Fruit fly (Drosophila melanogaster) whole organism, embryonic: ENCODE results near the gene raw.
A peak's percentile ranks its signal among the peaks of the same experiment; 100 is the strongest.

Experiments
- Antp ChIP-seq: fragments of 200-800 bp; sonication (Bioruptor generic); optimal IDR thresholded peaks from 3 replicates; lab custom pipeline; 2016; ENCODE audit warnings: missing biosample characterization, missing genetic modification characterization
- Awh ChIP-seq: fragments of 200-800 bp; sonication (Bioruptor generic); IDR thresholded peaks from 2 replicates; pipeline ENCODE4, ENCODE4 v1.3.6; 2022; ENCODE audit warnings: missing biosample characterization, missing genetic modification characterization
- CG10431 ChIP-seq: fragments of 200-800 bp; sonication (Bioruptor generic); optimal IDR thresholded peaks from 3 replicates; lab custom pipeline; 2018; ENCODE audit warnings: missing biosample characterization, mild to moderate bottlenecking, missing genetic modification characterization
- CG10959 ChIP-seq: fragments of 200-800 bp; sonication (Bioruptor generic); IDR thresholded peaks from 2 replicates; pipeline ENCODE4 v1.3.6; 2022; ENCODE audit warnings: missing biosample characterization, missing genetic modification characterization
- CG10979 ChIP-seq: fragments of 200-800 bp; sonication (Bioruptor generic); optimal IDR thresholded peaks from 2 replicates; lab custom pipeline; 2018; ENCODE audit warnings: missing biosample characterization, mild to moderate bottlenecking, missing genetic modification characterization, moderate library complexity
- CG11456 ChIP-seq: fragments of 200-800 bp; sonication (Bioruptor generic); IDR thresholded peaks from 3 replicates; pipeline ENCODE4 v1.3.6; 2022; ENCODE audit warnings: missing biosample characterization, missing genetic modification characterization
- CG11504 ChIP-seq: fragments of 200-800 bp; sonication (Bioruptor generic); optimal IDR thresholded peaks from 3 replicates; lab custom pipeline; 2019; ENCODE audit warnings: missing biosample characterization, mild to moderate bottlenecking, missing genetic modification characterization, moderate library complexity
- CG11695 ChIP-seq: fragments of 200-800 bp; sonication (Bioruptor generic); IDR thresholded peaks from 3 replicates; pipeline ENCODE4 v1.3.6; 2022; ENCODE audit warnings: missing biosample characterization, missing genetic modification characterization
- CG11696 ChIP-seq: fragments of 200-800 bp; sonication (Bioruptor generic); IDR thresholded peaks from 2 replicates; pipeline ENCODE4 v1.3.6; 2022; ENCODE audit warnings: missing biosample characterization, missing genetic modification characterization
- CG12744 ChIP-seq: fragments of 200-800 bp; sonication (Bioruptor generic); optimal IDR thresholded peaks from 2 replicates; lab custom pipeline; 2016; ENCODE audit warnings: missing biosample characterization, missing genetic modification characterization
- CG1529 ChIP-seq: fragments of 200-800 bp; sonication (Bioruptor generic); optimal IDR thresholded peaks from 3 replicates; lab custom pipeline; 2018; ENCODE audit warnings: missing biosample characterization, missing genetic modification characterization
- CG17328 ChIP-seq: fragments of 200-800 bp; sonication (Bioruptor generic); IDR thresholded peaks from 2 replicates; pipeline ENCODE4 v1.3.6; 2022; ENCODE audit warnings: missing biosample characterization, missing genetic modification characterization
- CG1792 ChIP-seq: fragments of 200-800 bp; sonication (Bioruptor generic); optimal IDR thresholded peaks from 2 replicates; lab custom pipeline; 2016; ENCODE audit warnings: missing biosample characterization, missing genetic modification characterization
- CG2202 ChIP-seq: fragments of 200-800 bp; sonication (Bioruptor generic); optimal IDR thresholded peaks from 2 replicates; lab custom pipeline; 2018; ENCODE audit warnings: missing biosample characterization, mild to moderate bottlenecking, missing genetic modification characterization
- CG30431 ChIP-seq: fragments of 200-800 bp; sonication (Bioruptor generic); optimal IDR thresholded peaks from 2 replicates; lab custom pipeline; 2017; ENCODE audit warnings: missing biosample characterization, missing genetic modification characterization
- CG31365 ChIP-seq: fragments of 200-800 bp; sonication (Bioruptor generic); optimal IDR thresholded peaks from 2 replicates; lab custom pipeline; 2018; ENCODE audit warnings: missing biosample characterization, mild to moderate bottlenecking, missing genetic modification characterization
- CG32532 ChIP-seq: fragments of 200-800 bp; sonication (Bioruptor generic); IDR thresholded peaks from 2 replicates; pipeline ENCODE4 v1.3.6; 2022; ENCODE audit warnings: missing biosample characterization, missing genetic modification characterization
- CG3407 ChIP-seq: fragments of 200-800 bp; sonication (Bioruptor generic); optimal IDR thresholded peaks from 2 replicates; lab custom pipeline; 2018; ENCODE audit warnings: missing biosample characterization, mild to moderate bottlenecking, missing genetic modification characterization
- CG6272 ChIP-seq: fragments of 200-800 bp; sonication (Bioruptor generic); IDR thresholded peaks from 2 replicates; pipeline ENCODE4 v1.3.6; 2022; ENCODE audit warnings: missing biosample characterization, missing genetic modification characterization
- CG6654 ChIP-seq: fragments of 200-800 bp; sonication (Bioruptor generic); optimal IDR thresholded peaks from 2 replicates; lab custom pipeline; 2017; ENCODE audit warnings: missing biosample characterization, mild to moderate bottlenecking, missing genetic modification characterization
- CG6813 ChIP-seq: fragments of 200-800 bp; sonication (Bioruptor generic); optimal IDR thresholded peaks from 2 replicates; lab custom pipeline; 2017; ENCODE audit warnings: missing biosample characterization, missing genetic modification characterization, mild to moderate bottlenecking, moderate library complexity, missing genetic modification reagents
- CG7271 ChIP-seq: fragments of 200-800 bp; sonication (Bioruptor generic); optimal IDR thresholded peaks from 2 replicates; lab custom pipeline; 2018; ENCODE audit warnings: missing biosample characterization, mild to moderate bottlenecking, missing genetic modification characterization, moderate library complexity
- CG8478 ChIP-seq: fragments of >200 bp; optimal IDR thresholded peaks from 2 replicates; lab custom pipeline; 2018
- Ets97D ChIP-seq: fragments of 200-800 bp; sonication (Bioruptor generic); optimal IDR thresholded peaks from 3 replicates; lab custom pipeline; 2016; ENCODE audit warnings: missing biosample characterization, missing genetic modification characterization
- HLHmδ ChIP-seq: fragments of 200-800 bp; sonication (Bioruptor generic); optimal IDR thresholded peaks from 2 replicates; lab custom pipeline; 2018; ENCODE audit warnings: missing biosample characterization, mild to moderate bottlenecking, missing genetic modification characterization, moderate library complexity
- Med ChIP-seq: fragments of 200-800 bp; sonication (Bioruptor generic); peaks from one replicate; lab custom pipeline; 2016; ENCODE audit warnings: missing biosample characterization, missing genetic modification characterization, mild to moderate bottlenecking, inconsistent platforms, moderate library complexity
- Opbp ChIP-seq: fragments of 200-800 bp; sonication (Bioruptor generic); IDR thresholded peaks from 3 replicates; pipeline ENCODE4 v1.3.6; 2022; ENCODE audit warnings: missing biosample characterization, missing genetic modification characterization; ENCODE audit not compliant: partially characterized antibody
- Poxn ChIP-seq: fragments of 200-800 bp; sonication (Bioruptor generic); IDR thresholded peaks from 2 replicates; pipeline ENCODE4 v1.3.6; 2022; ENCODE audit warnings: missing biosample characterization, missing genetic modification characterization
- Xrp1 ChIP-seq: fragments of 200-800 bp; sonication (Bioruptor generic); IDR thresholded peaks from 2 replicates; pipeline ENCODE4 v1.3.6; 2022; ENCODE audit warnings: missing biosample characterization, missing genetic modification characterization
- amos ChIP-seq: fragments of 200-800 bp; sonication (Bioruptor generic); IDR thresholded peaks from 2 replicates; pipeline ENCODE4 v1.3.6; 2022; ENCODE audit warnings: missing biosample characterization, missing genetic modification characterization; ENCODE audit not compliant: partially characterized antibody
- cad ChIP-seq: fragments of >200 bp; optimal IDR thresholded peaks from 2 replicates; lab custom pipeline; 2017; ENCODE audit warnings: missing biosample characterization, missing genetic modification characterization
- chinmo ChIP-seq: fragments of 200-800 bp; sonication (Bioruptor generic); IDR thresholded peaks from 4 replicates; pipeline ENCODE4 v1.3.6; 2022; ENCODE audit warnings: missing biosample characterization, missing genetic modification characterization; ENCODE audit not compliant: partially characterized antibody
- chm ChIP-seq: fragments of 200-800 bp; sonication (Bioruptor generic); IDR thresholded peaks from 2 replicates; pipeline ENCODE4 v1.3.6; 2022; ENCODE audit warnings: missing biosample characterization, missing genetic modification characterization
- ci ChIP-seq: fragments of 200-800 bp; sonication (Bioruptor generic); IDR thresholded peaks from 3 replicates; pipeline ENCODE4 v1.3.6; 2022; ENCODE audit warnings: missing biosample characterization, missing genetic modification characterization
- crc ChIP-seq: fragments of 200-800 bp; sonication (Bioruptor generic); optimal IDR thresholded peaks from 2 replicates; lab custom pipeline; 2016; ENCODE audit warnings: missing biosample characterization, missing genetic modification characterization
- dpn ChIP-seq, 2 experiments: fragments of 200-800 bp; sonication (Bioruptor generic); optimal IDR thresholded peaks; 3 replicates each; lab custom pipeline; 2016; ENCODE audit warnings: missing biosample characterization in 2 of 2, missing genetic modification characterization in 2 of 2
- gcm2 ChIP-seq: fragments of 200-800 bp; sonication (Bioruptor generic); optimal IDR thresholded peaks from 2 replicates; lab custom pipeline; 2016; ENCODE audit warnings: missing biosample characterization, missing genetic modification characterization
- lov ChIP-seq, 2 experiments: fragments of 200-800 bp in 1 of 2; fragments of >200 bp in 1 of 2; sonication (Bioruptor generic) in 1 of 2; IDR thresholded peaks in 1 of 2; optimal IDR thresholded peaks in 1 of 2; 2 replicates in 1 of 2; 3 replicates in 1 of 2; pipeline versions ENCODE4 v1.3.6 to Lab custom; 2017 to 2022; ENCODE audit warnings: missing biosample characterization in 1 of 2, missing genetic modification characterization in 1 of 2
- luna ChIP-seq: fragments of 200-800 bp; sonication (Bioruptor generic); optimal IDR thresholded peaks from 2 replicates; lab custom pipeline; 2016; ENCODE audit warnings: missing biosample characterization, missing genetic modification characterization
- mam ChIP-seq: fragments of 200-800 bp; sonication (Bioruptor generic); optimal IDR thresholded peaks from 3 replicates; lab custom pipeline; 2016; ENCODE audit warnings: missing biosample characterization, missing genetic modification characterization
- otp ChIP-seq: fragments of 200-800 bp; sonication (Bioruptor generic); IDR thresholded peaks from 3 replicates; pipeline ENCODE4, ENCODE4 v1.3.6; 2022; ENCODE audit warnings: missing biosample characterization, missing genetic modification characterization
- pita ChIP-seq: fragments of 200-800 bp; sonication (Bioruptor generic); optimal IDR thresholded peaks from 2 replicates; lab custom pipeline; 2017; ENCODE audit warnings: missing biosample characterization, mild to moderate bottlenecking, missing genetic modification characterization
- prd ChIP-seq, 3 experiments: fragments of >200 bp in 2 of 3; fragments of 200-800 bp in 1 of 3; sonication (Bioruptor generic) in 1 of 3; optimal IDR thresholded peaks in 2 of 3; IDR thresholded peaks in 1 of 3; 2 replicates in 2 of 3; 3 replicates in 1 of 3; pipeline versions ENCODE4 v1.3.6 to Lab custom; 2017 to 2022; ENCODE audit warnings: missing biosample characterization in 1 of 3, missing genetic modification characterization in 1 of 3
- sd ChIP-seq: fragments of 200-800 bp; sonication (Bioruptor generic); optimal IDR thresholded peaks from 3 replicates; lab custom pipeline; 2018; ENCODE audit warnings: missing biosample characterization, mild to moderate bottlenecking, missing genetic modification characterization, moderate library complexity
- sens ChIP-seq: fragments of 200-800 bp; sonication (Bioruptor generic); peaks from one replicate; lab custom pipeline; 2016; ENCODE audit warnings: missing biosample characterization, missing genetic modification characterization
- sug ChIP-seq: fragments of 200-800 bp; optimal IDR thresholded peaks from 2 replicates; lab custom pipeline; 2019; ENCODE audit warnings: missing biosample characterization, mild to moderate bottlenecking, missing genetic modification characterization, moderate library complexity
- tx ChIP-seq: fragments of 200-800 bp; sonication (Bioruptor generic); optimal IDR thresholded peaks from 2 replicates; lab custom pipeline; 2016; ENCODE audit warnings: missing biosample characterization, missing genetic modification characterization
- zfh1 ChIP-seq: fragments of 200-800 bp; sonication (Bioruptor generic); IDR thresholded peaks from 3 replicates; pipeline ENCODE4 v1.3.6; 2022; ENCODE audit warnings: missing biosample characterization, missing genetic modification characterization

The raw gene

DNA sequence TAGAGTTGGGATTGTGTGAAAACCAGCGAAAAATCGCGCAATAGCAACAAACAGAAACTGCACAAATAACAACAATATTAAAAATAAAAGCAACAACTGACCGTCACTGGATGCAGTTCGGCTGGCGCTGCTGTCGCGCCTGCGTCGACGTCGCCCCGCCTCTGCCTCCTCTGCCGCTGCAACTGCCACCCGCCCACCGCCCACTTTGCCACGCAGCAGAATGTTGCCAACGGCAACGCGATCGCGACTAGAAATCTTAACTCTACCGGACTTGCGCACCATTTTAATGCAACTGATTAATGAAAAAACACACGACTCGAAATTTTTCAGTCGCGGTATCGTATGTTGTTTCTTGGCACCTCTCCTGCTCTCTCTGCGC, 49.6 kb downstream of the raw start (continued):
- no peak for TF ChIP-seq CG11504 (tag; lab: Kevin White, UChicago)
- no peak for TF ChIP-seq Poxn (GFP tag; lab: Robert Waterston, UW)
- TF ChIP-seq CG1529 (GFP tag; lab: Kevin White, UChicago): no peak
- no peak for TF ChIP-seq CG11695
- no peak for TF ChIP-seq mam (GFP tag; lab: Kevin White, UChicago)
- no peak for TF ChIP-seq CG10979 (tag; lab: Kevin White, UChicago)
- TF ChIP-seq crc (GFP tag; lab: Kevin White, UChicago): no peak
- no peak for TF ChIP-seq CG32532 (GFP tag; lab: Robert Waterston, UW)
- TF ChIP-seq sug (tag; lab: Kevin White, UChicago): no peak
- TF ChIP-seq CG6813 (GFP tag; lab: Kevin White, UChicago): no peak
- TF ChIP-seq CG8478 (lab: Kevin White, UChicago): no peak
- TF ChIP-seq pita (GFP tag; lab: Kevin White, UChicago): no peak
- TF ChIP-seq ci: peak; percentile 47; the same call in 2 of the 3 replicates

DNA sequence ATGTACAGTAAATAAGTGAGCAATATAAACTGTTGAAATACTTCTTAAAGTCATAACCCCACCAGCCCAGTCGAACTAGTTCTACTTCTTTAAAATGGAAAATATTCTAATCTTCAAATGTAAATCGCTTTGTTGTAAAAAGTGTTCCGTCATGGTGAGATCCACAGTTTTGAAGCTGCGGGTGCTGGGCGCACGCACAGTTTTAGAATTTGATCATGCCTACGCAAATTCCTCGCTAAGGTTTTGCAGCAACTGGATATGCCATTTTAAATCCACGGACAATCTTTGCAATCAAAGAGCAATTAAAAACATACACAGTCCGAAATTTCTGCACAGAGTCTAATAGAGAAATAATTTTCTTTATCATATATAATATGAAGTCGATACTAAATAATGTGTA, 50.1 kb downstream of the raw start:
- TF ChIP-seq Xrp1 (0 out of 2 replicates have a peak, but pooled peaks have one; percentile 6), cad (GFP tag; lab: Kevin White, UChicago) (peak; percentile 94), CG10431 (GFP tag; lab: Kevin White, UChicago) (no peak), chinmo (GFP tag; lab: Robert Waterston, UW) (0 out of 4 replicates have a peak, but pooled peaks have one; percentile 43), sd (tag; lab: Kevin White, UChicago) (peak; percentile 69), CG10959 (no peak), CG11696 (GFP tag; lab: Robert Waterston, UW) (no peak), CG6654 (GFP tag; lab: Kevin White, UChicago) (peak; percentile 96), CG12744 (GFP tag; lab: Kevin White, UChicago) (no peak)

DNA sequence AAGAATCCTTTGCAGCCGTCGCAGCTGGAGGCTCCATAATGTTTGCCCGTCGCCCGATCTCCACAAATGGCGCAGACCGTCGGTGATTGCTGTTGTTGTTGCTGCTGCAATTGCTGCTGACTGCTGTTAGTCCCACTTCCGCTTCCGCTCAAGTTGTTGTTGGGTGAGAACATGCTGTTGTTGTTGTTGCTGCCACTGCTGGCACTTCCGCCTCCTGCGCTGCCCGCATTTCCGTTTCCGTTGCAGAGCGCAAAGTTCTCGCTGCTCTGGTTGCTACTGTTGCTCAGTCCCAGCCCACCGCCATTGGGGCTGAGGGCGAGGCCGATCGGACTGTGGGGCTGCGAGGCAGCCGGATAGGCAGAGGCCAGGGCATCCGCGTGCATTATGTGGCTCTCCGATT, 50.6 kb downstream of the raw start:
- TF ChIP-seq zfh1 (GFP tag; lab: Robert Waterston, UW) (peak; percentile 40; the same call in 1 of the 3 replicates), lov (optimal IDR thresholded peaks at IDR 0.05; lab: Kevin White, UChicago) (no peak), lov (GFP tag; IDR thresholded peaks at IDR 0.05; lab: Robert Waterston, UW) (0 out of 3 replicates have a peak, but pooled peaks have one; percentile 40), CG11456 (peak; percentile 68; the same call in 1 of the 3 replicates), Awh (GFP tag; lab: Robert Waterston, UW) (no peak), gcm2 (GFP tag; lab: Kevin White, UChicago) (no peak), CG30431 (GFP tag; lab: Kevin White, UChicago) (no peak), amos (GFP tag; lab: Robert Waterston, UW) (no peak), CG2202 (tag; lab: Kevin White, UChicago) (no peak), sens (GFP tag; lab: Kevin White, UChicago) (peak; percentile 16), ci (peak; percentile 54; the same call in 1 of the 3 replicates), CG3407 (GFP tag; lab: Kevin White, UChicago) (peak; percentile 9), tx (GFP tag; lab: Kevin White, UChicago) (no peak), CG7271 (tag; lab: Kevin White, UChicago) (peak; percentile 69), HLHmδ (GFP tag; lab: Kevin White, UChicago) (peak; percentile 46), Med (GFP tag; lab: Kevin White, UChicago) (peak; percentile 73), Ets97D (GFP tag; lab: Kevin White, UChicago) (peak; percentile 26), CG6272 (GFP tag; lab: Robert Waterston, UW) (no peak), CG8478 (lab: Kevin White, UChicago) (no peak), Antp (GFP tag; lab: Kevin White, UChicago) (no peak), dpn (GFP tag; optimal IDR thresholded peaks at IDR 0.05; lab: Kevin White, UChicago) (no peak), otp (peak; percentile 37; the same call in 1 of the 3 replicates), CG1792 (GFP tag; lab: Kevin White, UChicago) (no peak), CG17328 (GFP tag; lab: Robert Waterston, UW) (0 out of 2 replicates have a peak, but pooled peaks have one; percentile 26), prd (optimal IDR thresholded peaks at IDR 0.05; lab: Kevin White, UChicago) (no peak), prd (GFP tag; IDR thresholded peaks at IDR 0.05; lab: Robert Waterston, UW) (0 out of 3 replicates have a peak, but pooled peaks have one; percentile 9), chm (GFP tag; lab: Robert Waterston, UW) (peak; percentile 72), Opbp (peak; percentile 35; the same call in 1 of the 3 replicates), CG31365 (no peak), luna (no peak), chinmo (GFP tag; lab: Robert Waterston, UW) (no peak)
